Worm (Caenorhabditis elegans) whole organism, L3 larva: ENCODE results near the gene T28D6.5.

Experiments used
- ceh-82 ChIP-seq: fragments of 150-350 bp; optimal IDR thresholded peaks from 2 replicates; lab custom pipeline; 2014; ENCODE audit warnings: missing biosample characterization, missing genetic modification characterization
- jun-1 ChIP-seq: fragments of 150-350 bp; optimal IDR thresholded peaks from 2 replicates; lab custom pipeline; 2014; ENCODE audit warnings: missing biosample characterization, missing genetic modification reagents, missing genetic modification characterization
- mdl-1 ChIP-seq: fragments of 150-350 bp; optimal IDR thresholded peaks from 2 replicates; lab custom pipeline; 2014; ENCODE audit warnings: missing biosample characterization, missing genetic modification characterization
- nhr-11 ChIP-seq: fragments of 150-350 bp; optimal IDR thresholded peaks from 2 replicates; lab custom pipeline; 2014; ENCODE audit warnings: missing biosample characterization, missing genetic modification characterization

DNA sequence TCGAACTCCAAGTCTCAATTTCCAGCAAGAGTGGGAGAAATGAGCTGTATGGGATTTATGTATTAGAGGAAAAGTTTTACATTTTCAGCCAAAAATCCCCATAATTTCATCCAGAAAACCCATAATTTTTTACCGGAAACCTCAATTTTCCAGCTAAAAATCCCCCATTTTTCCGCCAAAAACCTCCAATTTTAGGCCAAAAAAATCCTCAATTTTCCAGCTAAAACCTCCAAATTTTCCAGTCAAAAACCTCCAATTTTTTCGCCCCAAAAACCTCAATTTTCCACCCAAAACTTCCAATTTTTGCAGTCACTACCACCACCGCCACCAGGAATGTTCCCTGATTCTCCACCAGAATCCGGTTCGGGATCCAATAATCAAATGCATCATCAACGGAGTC, 8.0 kb downstream of the T28D6.5 start:
- no peak for TF ChIP-seq jun-1
- no peak for TF ChIP-seq ceh-82 (tag; lab: Kevin White, UChicago)
- no peak for TF ChIP-seq nhr-11 (tag; lab: Kevin White, UChicago)
- no peak for TF ChIP-seq mdl-1
